Fruit fly (Drosophila melanogaster) whole organism, embryonic: Measurements from ENCODE around the gene por.

Source experiments
- Adf1 ChIP-seq: fragments of 200-800 bp; sonication (Bioruptor generic); IDR thresholded peaks from 2 replicates; pipeline ENCODE4 v1.3.6; 2022; ENCODE audit warnings: missing biosample characterization, missing genetic modification characterization
- Aef1 ChIP-seq: fragments of 200-800 bp; sonication (Bioruptor generic); IDR thresholded peaks from 3 replicates; pipeline ENCODE4 v1.3.6; 2022; ENCODE audit warnings: missing biosample characterization, missing genetic modification characterization
- Blimp-1 ChIP-seq: fragments of 200-800 bp; sonication (Bioruptor generic); optimal IDR thresholded peaks from 3 replicates; lab custom pipeline; 2018; ENCODE audit warnings: missing biosample characterization, missing genetic modification characterization, mild to moderate bottlenecking, moderate library complexity, missing genetic modification reagents
- CG10147 ChIP-seq: fragments of 200-800 bp; sonication (Bioruptor generic); optimal IDR thresholded peaks from 2 replicates; lab custom pipeline; 2019; ENCODE audit warnings: missing biosample characterization, mild to moderate bottlenecking, missing genetic modification characterization, moderate library complexity
- CG10209 ChIP-seq: fragments of 200-800 bp; sonication (Bioruptor generic); optimal IDR thresholded peaks from 3 replicates; lab custom pipeline; 2017; ENCODE audit warnings: missing biosample characterization, mild to moderate bottlenecking, missing genetic modification characterization, missing genetic modification reagents
- CG1024 ChIP-seq: fragments of 200-800 bp; sonication (Bioruptor generic); IDR thresholded peaks from 2 replicates; pipeline ENCODE4 v1.3.6; 2022; ENCODE audit warnings: missing biosample characterization, missing genetic modification characterization
- CG10979 ChIP-seq: fragments of 200-800 bp; sonication (Bioruptor generic); optimal IDR thresholded peaks from 2 replicates; lab custom pipeline; 2018; ENCODE audit warnings: missing biosample characterization, mild to moderate bottlenecking, missing genetic modification characterization, moderate library complexity
- CG11504 ChIP-seq: fragments of 200-800 bp; sonication (Bioruptor generic); optimal IDR thresholded peaks from 3 replicates; lab custom pipeline; 2019; ENCODE audit warnings: missing biosample characterization, mild to moderate bottlenecking, missing genetic modification characterization, moderate library complexity
- CG13287 ChIP-seq: fragments of 200-800 bp; sonication (Bioruptor generic); IDR thresholded peaks from 2 replicates; pipeline ENCODE4 v1.3.6; 2022; ENCODE audit warnings: missing biosample characterization, missing genetic modification characterization; ENCODE audit not compliant: partially characterized antibody
- CG13424 ChIP-seq: fragments of 200-800 bp; sonication (Bioruptor generic); optimal IDR thresholded peaks from 2 replicates; lab custom pipeline; 2019; ENCODE audit warnings: missing biosample characterization, mild to moderate bottlenecking, missing genetic modification characterization, moderate library complexity
- CG13775 ChIP-seq: fragments of 200-800 bp; sonication (Bioruptor generic); optimal IDR thresholded peaks from 3 replicates; lab custom pipeline; 2017; ENCODE audit warnings: missing biosample characterization, mild to moderate bottlenecking, missing genetic modification characterization
- CG17328 ChIP-seq: fragments of 200-800 bp; sonication (Bioruptor generic); IDR thresholded peaks from 2 replicates; pipeline ENCODE4 v1.3.6; 2022; ENCODE audit warnings: missing biosample characterization, missing genetic modification characterization
- CG17359 ChIP-seq: fragments of 200-800 bp; sonication (Bioruptor generic); optimal IDR thresholded peaks from 3 replicates; lab custom pipeline; 2018; ENCODE audit warnings: missing biosample characterization, mild to moderate bottlenecking, missing genetic modification characterization, moderate library complexity
- CG17361 ChIP-seq: fragments of 200-800 bp; sonication (Bioruptor generic); IDR thresholded peaks from 3 replicates; pipeline ENCODE4 v1.3.6; 2022; ENCODE audit warnings: missing biosample characterization, missing genetic modification characterization
- CG1832 ChIP-seq: fragments of 200-800 bp; sonication (Bioruptor generic); optimal IDR thresholded peaks from 2 replicates; lab custom pipeline; 2017; ENCODE audit warnings: missing biosample characterization, mild to moderate bottlenecking, missing genetic modification characterization, inconsistent platforms
- CG18599 ChIP-seq: fragments of 200-800 bp; sonication (Bioruptor generic); optimal IDR thresholded peaks from 3 replicates; lab custom pipeline; 2017; ENCODE audit warnings: missing biosample characterization, missing genetic modification characterization, mild to moderate bottlenecking, moderate library complexity, missing genetic modification reagents
- CG2889 ChIP-seq: fragments of 200-800 bp; sonication (Bioruptor generic); IDR thresholded peaks from 3 replicates; pipeline ENCODE4 v1.3.6; 2022; ENCODE audit warnings: missing biosample characterization, missing genetic modification characterization
- CG31441 ChIP-seq: fragments of 200-800 bp; sonication (Bioruptor generic); IDR thresholded peaks from 2 replicates; pipeline ENCODE4 v1.3.6; 2022; ENCODE audit warnings: missing biosample characterization, missing genetic modification characterization
- CG32772 ChIP-seq: fragments of 200-800 bp; sonication (Bioruptor generic); IDR thresholded peaks from 2 replicates; pipeline ENCODE4 v1.3.6; 2022; ENCODE audit warnings: missing biosample characterization, missing genetic modification characterization
- CG6272 ChIP-seq: fragments of 200-800 bp; sonication (Bioruptor generic); IDR thresholded peaks from 2 replicates; pipeline ENCODE4 v1.3.6; 2022; ENCODE audit warnings: missing biosample characterization, missing genetic modification characterization
- CG6689 ChIP-seq: fragments of 200-800 bp; sonication (Bioruptor generic); IDR thresholded peaks from 2 replicates; pipeline ENCODE4 v1.3.6; 2022; ENCODE audit warnings: missing biosample characterization, missing genetic modification characterization
- CG8089 ChIP-seq: fragments of 200-800 bp; sonication (Bioruptor generic); optimal IDR thresholded peaks from 3 replicates; lab custom pipeline; 2016; ENCODE audit warnings: missing biosample characterization, missing genetic modification characterization
- CHES-1-like ChIP-seq: fragments of 200-800 bp; sonication (Bioruptor generic); optimal IDR thresholded peaks from 2 replicates; lab custom pipeline; 2016; ENCODE audit warnings: missing biosample characterization, missing genetic modification characterization
- D19B ChIP-seq: fragments of 200-800 bp; sonication (Bioruptor generic); optimal IDR thresholded peaks from 2 replicates; lab custom pipeline; 2017; ENCODE audit warnings: missing biosample characterization, mild to moderate bottlenecking, missing genetic modification characterization
- Deaf1 ChIP-seq: fragments of 200-800 bp; optimal IDR thresholded peaks from 3 replicates; lab custom pipeline; 2019; ENCODE audit warnings: missing biosample characterization, mild to moderate bottlenecking, missing genetic modification characterization, moderate library complexity
- E2f2 ChIP-seq: fragments of 200-800 bp; sonication (Bioruptor generic); IDR thresholded peaks from 2 replicates; pipeline ENCODE4 v1.3.6; 2022; ENCODE audit warnings: missing biosample characterization, missing genetic modification characterization
- Fer1 ChIP-seq: fragments of 200-800 bp; sonication (Bioruptor generic); optimal IDR thresholded peaks from 2 replicates; lab custom pipeline; 2017; ENCODE audit warnings: missing biosample characterization, mild to moderate bottlenecking, missing genetic modification characterization
- Fer3 ChIP-seq: fragments of 200-800 bp; sonication (Bioruptor generic); optimal IDR thresholded peaks from 2 replicates; lab custom pipeline; 2018; ENCODE audit warnings: missing biosample characterization, mild to moderate bottlenecking, missing genetic modification characterization, moderate library complexity
- H2.0 ChIP-seq: fragments of 200-800 bp; sonication (Bioruptor generic); IDR thresholded peaks from 2 replicates; pipeline ENCODE4 v1.3.6; 2022; ENCODE audit warnings: missing biosample characterization, missing genetic modification characterization
- HHEX ChIP-seq: fragments of 200-800 bp; sonication (Bioruptor generic); optimal IDR thresholded peaks from 3 replicates; lab custom pipeline; 2017; ENCODE audit warnings: missing biosample characterization, mild to moderate bottlenecking, missing genetic modification characterization, missing genetic modification reagents
- Med ChIP-seq: fragments of 200-800 bp; sonication (Bioruptor generic); peaks from one replicate; lab custom pipeline; 2016; ENCODE audit warnings: missing biosample characterization, missing genetic modification characterization, mild to moderate bottlenecking, inconsistent platforms, moderate library complexity
- Rx ChIP-seq: fragments of 200-800 bp; sonication (Bioruptor generic); IDR thresholded peaks from 2 replicates; pipeline ENCODE4 v1.3.6; 2022; ENCODE audit warnings: missing biosample characterization, missing genetic modification characterization
- Scr ChIP-seq: fragments of 200-800 bp; sonication (Bioruptor generic); IDR thresholded peaks from 2 replicates; pipeline ENCODE4 v1.3.6; 2022; ENCODE audit warnings: missing biosample characterization, missing genetic modification characterization; ENCODE audit not compliant: partially characterized antibody
- bcd ChIP-seq: fragments of 200-800 bp; sonication (Bioruptor generic); optimal IDR thresholded peaks from 2 replicates; lab custom pipeline; 2017; ENCODE audit warnings: missing biosample characterization, mild to moderate bottlenecking, missing genetic modification characterization
- caup ChIP-seq: fragments of 200-800 bp; sonication (Bioruptor generic); optimal IDR thresholded peaks from 3 replicates; lab custom pipeline; 2017; ENCODE audit warnings: missing biosample characterization, mild to moderate bottlenecking, missing genetic modification characterization, moderate library complexity; ENCODE audit not compliant: severe bottlenecking
- cg ChIP-seq: fragments of 200-800 bp; sonication (Bioruptor generic); optimal IDR thresholded peaks from 3 replicates; lab custom pipeline; 2019; ENCODE audit warnings: missing biosample characterization, mild to moderate bottlenecking, missing genetic modification characterization, moderate library complexity
- crol ChIP-seq: fragments of 200-800 bp; sonication (Bioruptor generic); IDR thresholded peaks from 2 replicates; pipeline ENCODE4 v1.3.6; 2022; ENCODE audit warnings: missing biosample characterization, missing genetic modification characterization
- dysf ChIP-seq: fragments of 200-800 bp; sonication (Bioruptor generic); IDR thresholded peaks from 3 replicates; pipeline ENCODE4 v1.3.6; 2022; ENCODE audit warnings: missing biosample characterization, missing genetic modification characterization
- fd96Cb ChIP-seq: fragments of 200-800 bp; sonication (Bioruptor generic); optimal IDR thresholded peaks from 2 replicates; lab custom pipeline; 2018; ENCODE audit warnings: missing biosample characterization, mild to moderate bottlenecking, missing genetic modification characterization, moderate library complexity
- ken ChIP-seq: fragments of 200-800 bp; sonication (Bioruptor generic); IDR thresholded peaks from 3 replicates; pipeline ENCODE4 v1.3.6; 2022; ENCODE audit warnings: missing biosample characterization, missing genetic modification characterization
- klu ChIP-seq: fragments of 200-800 bp; sonication (Bioruptor generic); IDR thresholded peaks from 2 replicates; pipeline ENCODE4 v1.3.6; 2022; ENCODE audit warnings: missing biosample characterization, missing genetic modification characterization
- lab ChIP-seq: fragments of 200-800 bp; sonication (Bioruptor generic); optimal IDR thresholded peaks from 3 replicates; lab custom pipeline; 2017; ENCODE audit warnings: missing biosample characterization, missing genetic modification characterization, mild to moderate bottlenecking, moderate library complexity, missing genetic modification reagents
- sens-2 ChIP-seq: fragments of 200-800 bp; sonication (Bioruptor generic); IDR thresholded peaks from 2 replicates; pipeline ENCODE4 v1.3.6; 2022; ENCODE audit warnings: missing biosample characterization, missing genetic modification characterization
- slbo ChIP-seq: fragments of 200-800 bp; sonication (Bioruptor generic); IDR thresholded peaks from 2 replicates; pipeline ENCODE4 v1.3.6; 2022; ENCODE audit warnings: missing biosample characterization, missing genetic modification characterization
- sob ChIP-seq: fragments of 200-800 bp; sonication (Bioruptor generic); IDR thresholded peaks from 2 replicates; pipeline ENCODE4 v1.3.6; 2022; ENCODE audit warnings: missing biosample characterization, missing genetic modification characterization
- tgo ChIP-seq: fragments of 200-800 bp; sonication (Bioruptor generic); IDR thresholded peaks from 3 replicates; pipeline ENCODE4 v1.3.6; 2022; ENCODE audit warnings: missing biosample characterization, missing genetic modification characterization
- vvl ChIP-seq: fragments of 200-800 bp; sonication (Bioruptor generic); IDR thresholded peaks from 2 replicates; pipeline ENCODE4 v1.3.6; 2022; ENCODE audit warnings: missing biosample characterization, missing genetic modification characterization
- wek ChIP-seq: fragments of 200-800 bp; sonication (Bioruptor generic); optimal IDR thresholded peaks from 3 replicates; lab custom pipeline; 2018; ENCODE audit warnings: missing biosample characterization, mild to moderate bottlenecking, missing genetic modification characterization, moderate library complexity
- z ChIP-seq: fragments of 200-800 bp; sonication (Bioruptor generic); IDR thresholded peaks from 3 replicates; pipeline ENCODE4 v1.3.6; 2022; ENCODE audit warnings: missing biosample characterization, missing genetic modification characterization

Gene por

dm6 chrX:18356141-18356600 lies 23.5 kb downstream of the por start, which contains the start of gene kairos:
kairos (minus strand) TSS chrX:18356191.
- TF ChIP-seq CG8089 (GFP tag; lab: Kevin White, UChicago) (no peak), CG1024 (GFP tag; lab: Robert Waterston, UW) (peak; percentile 26; the same call in 1 of the 2 replicates), caup (GFP tag; lab: Kevin White, UChicago) (peak; percentile 12), D19B (no peak), crol (peak; percentile 69), Med (peak; percentile 70), CG2889 (GFP tag; lab: Robert Waterston, UW) (no peak), HHEX (GFP tag; lab: Kevin White, UChicago) (peak; percentile 29), wek (GFP tag; lab: Kevin White, UChicago) (no peak), CG17361 (0 out of 3 replicates have a peak, but pooled peaks have one; percentile 28), ken (GFP tag; lab: Robert Waterston, UW) (0 out of 3 replicates have a peak, but pooled peaks have one; percentile 31), cg (peak; percentile 31), Deaf1 (tag; lab: Kevin White, UChicago) (peak; percentile 98), CG17328 (0 out of 2 replicates have a peak, but pooled peaks have one; percentile 28), slbo (0 out of 2 replicates have a peak, but pooled peaks have one; percentile 32), Rx (GFP tag; lab: Robert Waterston, UW) (peak; percentile 30; the same call in 1 of the 2 replicates), dysf (GFP tag; lab: Robert Waterston, UW) (peak; percentile 50), CG10979 (peak; percentile 32), vvl (GFP tag; lab: Robert Waterston, UW) (0 out of 2 replicates have a peak, but pooled peaks have one; percentile 13), CG13775 (no peak), lab (GFP tag; lab: Kevin White, UChicago) (peak; percentile 28), CG6689 (GFP tag; lab: Robert Waterston, UW) (peak; percentile 35; the same call in 1 of the 2 replicates), CG6272 (GFP tag; lab: Robert Waterston, UW) (0 out of 2 replicates have a peak, but pooled peaks have one; percentile 21), CG32772 (peak; percentile 16; the same call in 1 of the 2 replicates), CG13424 (tag; lab: Kevin White, UChicago) (peak; percentile 45), CG13287 (GFP tag; lab: Robert Waterston, UW) (peak; percentile 9; the same call in 1 of the 2 replicates), CG11504 (peak; percentile 38), CG10209 (GFP tag; lab: Kevin White, UChicago) (peak; percentile 5), tgo (GFP tag; lab: Robert Waterston, UW) (peak; percentile 46; the same call in 2 of the 3 replicates), CG31441 (GFP tag; lab: Robert Waterston, UW) (peak; percentile 30; the same call in 1 of the 2 replicates), sob (GFP tag; lab: Robert Waterston, UW) (no peak), sens-2 (GFP tag; lab: Robert Waterston, UW) (0 out of 2 replicates have a peak, but pooled peaks have one; percentile 9), CG1832 (GFP tag; lab: Kevin White, UChicago) (no peak), CG10147 (GFP tag; lab: Kevin White, UChicago) (peak; percentile 30), klu (GFP tag; lab: Robert Waterston, UW) (0 out of 2 replicates have a peak, but pooled peaks have one; percentile 9), E2f2 (GFP tag; lab: Robert Waterston, UW) (no peak), Fer3 (peak; percentile 21), Scr (GFP tag; lab: Robert Waterston, UW) (no peak), fd96Cb (tag; lab: Kevin White, UChicago) (peak; percentile 32), Blimp-1 (peak; percentile 25), H2.0 (0 out of 2 replicates have a peak, but pooled peaks have one; percentile 24), CHES-1-like (GFP tag; lab: Kevin White, UChicago) (no peak), CG17359 (tag; lab: Kevin White, UChicago) (peak; percentile 6), CG18599 (GFP tag; lab: Kevin White, UChicago) (peak; percentile 62), Adf1 (GFP tag; lab: Robert Waterston, UW) (peak; percentile 54; the same call in 1 of the 2 replicates), Fer1 (GFP tag; lab: Kevin White, UChicago) (no peak), z (no peak), bcd (GFP tag; lab: Kevin White, UChicago) (peak; percentile 19), Aef1 (GFP tag; lab: Robert Waterston, UW) (peak; percentile 49; the same call in 2 of the 3 replicates)
